Fruit fly (Drosophila melanogaster) whole organism, pupa: Measurements from ENCODE around the gene Mcm10.
A peak's percentile ranks its signal among the peaks of the same experiment; 100 is the strongest.

Source experiments
- CG10348 ChIP-seq: fragments of 200-800 bp; sonication (Bioruptor generic); IDR thresholded peaks from 2 replicates; pipeline ENCODE4 v1.3.6; 2022; ENCODE audit warnings: missing biosample characterization, missing genetic modification characterization
- CG12605 ChIP-seq: fragments of 200-800 bp; sonication (Bioruptor generic); IDR thresholded peaks from 2 replicates; pipeline ENCODE4 v1.3.6; 2022; ENCODE audit warnings: missing biosample characterization, missing genetic modification characterization
- CG13204 ChIP-seq: fragments of 200-800 bp; sonication (Bioruptor generic); optimal IDR thresholded peaks from 2 replicates; lab custom pipeline; 2018; ENCODE audit warnings: missing biosample characterization, mild to moderate bottlenecking, missing genetic modification characterization, moderate library complexity
- CG14655 ChIP-seq: fragments of 200-800 bp; sonication (Bioruptor generic); optimal IDR thresholded peaks from 3 replicates; lab custom pipeline; 2017; ENCODE audit warnings: mild to moderate bottlenecking, missing biosample characterization, missing genetic modification reagents, missing genetic modification characterization
- CG15710 ChIP-seq: fragments of 200-800 bp; sonication (Bioruptor generic); optimal IDR thresholded peaks from 2 replicates; lab custom pipeline; 2018; ENCODE audit warnings: missing biosample characterization, mild to moderate bottlenecking, missing genetic modification characterization, moderate library complexity
- CG17806 ChIP-seq: fragments of 200-800 bp; sonication (Bioruptor generic); optimal IDR thresholded peaks from 2 replicates; lab custom pipeline; 2018; ENCODE audit warnings: missing biosample characterization, mild to moderate bottlenecking, missing genetic modification characterization, moderate library complexity
- CG32121 ChIP-seq: fragments of 200-800 bp; sonication (Bioruptor generic); IDR thresholded peaks from 2 replicates; pipeline ENCODE4 v1.3.6; 2022; ENCODE audit warnings: missing biosample characterization, missing genetic modification characterization
- CG34367 ChIP-seq: fragments of 200-800 bp; sonication (Bioruptor generic); optimal IDR thresholded peaks from 2 replicates; lab custom pipeline; 2018; ENCODE audit warnings: missing biosample characterization, mild to moderate bottlenecking, missing genetic modification characterization
- CG4496 ChIP-seq: fragments of 200-800 bp; sonication (Bioruptor generic); IDR thresholded peaks from 3 replicates; pipeline ENCODE4 v1.3.6; 2022; ENCODE audit warnings: missing biosample characterization, missing genetic modification characterization
- CG8159 ChIP-seq: fragments of 200-800 bp; sonication (Bioruptor generic); optimal IDR thresholded peaks from 3 replicates; lab custom pipeline; 2018; ENCODE audit warnings: missing biosample characterization, mild to moderate bottlenecking, missing genetic modification characterization, moderate library complexity
- CG8301 ChIP-seq: fragments of 200-800 bp; sonication (Bioruptor generic); optimal IDR thresholded peaks from 2 replicates; lab custom pipeline; 2018; ENCODE audit warnings: missing biosample characterization, mild to moderate bottlenecking, missing genetic modification characterization
- CG9948 ChIP-seq: fragments of 200-800 bp; sonication (Bioruptor generic); optimal IDR thresholded peaks from 2 replicates; lab custom pipeline; 2018; ENCODE audit warnings: missing biosample characterization, mild to moderate bottlenecking, missing genetic modification characterization, moderate library complexity
- D1 ChIP-seq: fragments of 200-800 bp; sonication (Bioruptor generic); optimal IDR thresholded peaks from 2 replicates; lab custom pipeline; 2018; ENCODE audit warnings: missing biosample characterization, mild to moderate bottlenecking, missing genetic modification characterization, moderate library complexity
- EcR ChIP-seq: fragments of 200-800 bp; sonication (Bioruptor generic); optimal IDR thresholded peaks from 3 replicates; lab custom pipeline; 2019; ENCODE audit warnings: missing biosample characterization, missing genetic modification characterization, mild to moderate bottlenecking, moderate library complexity, missing genetic modification reagents
- Ets98B ChIP-seq: fragments of 200-800 bp; sonication (Bioruptor generic); IDR thresholded peaks from 2 replicates; pipeline ENCODE4 v1.3.6; 2022; ENCODE audit warnings: missing biosample characterization, missing genetic modification characterization
- Pif1A ChIP-seq: fragments of 200-800 bp; sonication (Bioruptor generic); optimal IDR thresholded peaks from 3 replicates; lab custom pipeline; 2016; ENCODE audit warnings: missing biosample characterization, missing genetic modification characterization
- Pif1B ChIP-seq: fragments of 200-800 bp; sonication (Bioruptor generic); optimal IDR thresholded peaks from 3 replicates; lab custom pipeline; 2016; ENCODE audit warnings: missing biosample characterization, missing genetic modification characterization
- Snoo ChIP-seq: fragments of 200-800 bp; sonication (Bioruptor generic); optimal IDR thresholded peaks from 3 replicates; lab custom pipeline; 2017; ENCODE audit warnings: missing biosample characterization, mild to moderate bottlenecking, missing genetic modification characterization, inconsistent platforms
- fd96Ca ChIP-seq: fragments of 200-800 bp; sonication (Bioruptor generic); IDR thresholded peaks from 3 replicates; pipeline ENCODE4 v1.3.6; 2022; ENCODE audit warnings: missing biosample characterization, missing genetic modification characterization
- gl ChIP-seq: fragments of 200-800 bp; sonication (Bioruptor generic); optimal IDR thresholded peaks from 2 replicates; lab custom pipeline; 2018; ENCODE audit warnings: missing biosample characterization, mild to moderate bottlenecking, missing genetic modification characterization
- rn ChIP-seq: fragments of 200-800 bp; sonication (Bioruptor generic); IDR thresholded peaks from 2 replicates; pipeline ENCODE4 v1.3.6; 2022; ENCODE audit warnings: missing biosample characterization, missing genetic modification characterization

The Mcm10 gene

dm6 chr2L:21218240-21218911 is 38.6 kb downstream of the Mcm10 start, which contains the start of gene CG8679:
TSS of gene CG8679 (minus strand) at chr2L:21218544.
- 0 out of 3 replicates have a peak, but pooled peaks have one; percentile 22 for TF ChIP-seq fd96Ca (GFP tag; lab: Robert Waterston, UW)
- no peak for TF ChIP-seq CG34367 (tag; lab: Kevin White, UChicago)
- no peak for TF ChIP-seq CG4496 (GFP tag; lab: Robert Waterston, UW)
- no peak for TF ChIP-seq Ets98B
- TF ChIP-seq EcR (GFP tag; lab: Kevin White, UChicago) = peak; percentile 15

- TF ChIP-seq gl (tag; lab: Kevin White, UChicago) (no peak), CG34367 (tag; lab: Kevin White, UChicago) (no peak), CG15710 (tag; lab: Kevin White, UChicago) (no peak), CG8301 (tag; lab: Kevin White, UChicago) (no peak), rn (no peak), Ets98B (no peak), CG8159 (tag; lab: Kevin White, UChicago) (no peak), CG10348 (GFP tag; lab: Robert Waterston, UW) (no peak), fd96Ca (GFP tag; lab: Robert Waterston, UW) (no peak), D1 (no peak), Pif1A (GFP tag; lab: Kevin White, UChicago) (no peak), Pif1B (GFP tag; lab: Kevin White, UChicago) (no peak), CG17806 (tag; lab: Kevin White, UChicago) (no peak)
Measured at dm6 chr2L:21218912-21219246, 39.1 kb downstream of the Mcm10 start.

- TF ChIP-seq gl (tag; lab: Kevin White, UChicago) = peak; percentile 39
- TF ChIP-seq CG10348 (GFP tag; lab: Robert Waterston, UW) = no peak
- TF ChIP-seq CG8301 (tag; lab: Kevin White, UChicago) = no peak
- 0 out of 3 replicates have a peak, but pooled peaks have one; percentile 40 for TF ChIP-seq CG4496 (GFP tag; lab: Robert Waterston, UW)
- TF ChIP-seq rn = no peak
- peak; percentile 48 for TF ChIP-seq EcR (GFP tag; lab: Kevin White, UChicago)
- no peak; the same call in 1 of the 2 replicates for TF ChIP-seq CG12605 (GFP tag; lab: Robert Waterston, UW)
- TF ChIP-seq CG32121 (GFP tag; lab: Robert Waterston, UW) = peak; percentile 30; the same call in 1 of the 2 replicates
- peak; percentile 4 for TF ChIP-seq CG17806 (tag; lab: Kevin White, UChicago)
- 0 out of 2 replicates have a peak, but pooled peaks have one; percentile 33 for TF ChIP-seq Ets98B
- 0 out of 3 replicates have a peak, but pooled peaks have one; percentile 69 for TF ChIP-seq fd96Ca (GFP tag; lab: Robert Waterston, UW)
Measured at dm6 chr2L:21219640-21220085, 39.9 kb downstream of the Mcm10 start.

dm6 chr2L:21220396-21220795 is 40.7 kb downstream of the Mcm10 start, which contains the start of gene Atg18b:
TSS of gene Atg18b (minus strand) at chr2L:21220572.
- no peak for TF ChIP-seq CG17806 (tag; lab: Kevin White, UChicago)
- no peak for TF ChIP-seq CG10348 (GFP tag; lab: Robert Waterston, UW)
- TF ChIP-seq D1 = no peak

dm6 chr2L:21221114-21221578 is 41.4 kb downstream of the Mcm10 start, which contains the start of gene CG8677:
TSS of gene CG8677 (plus strand) at chr2L:21221312.
- TF ChIP-seq Snoo (tag; lab: Kevin White, UChicago) (no peak), CG17806 (tag; lab: Kevin White, UChicago) (no peak), CG4496 (GFP tag; lab: Robert Waterston, UW) (peak; percentile 18; the same call in 1 of the 3 replicates), EcR (GFP tag; lab: Kevin White, UChicago) (no peak)

- TF ChIP-seq CG34367 (tag; lab: Kevin White, UChicago) (no peak), Pif1B (GFP tag; lab: Kevin White, UChicago) (no peak), rn (no peak), CG8159 (tag; lab: Kevin White, UChicago) (no peak), Pif1A (GFP tag; lab: Kevin White, UChicago) (no peak), CG4496 (GFP tag; lab: Robert Waterston, UW) (no peak), CG13204 (no peak), CG14655 (no peak), D1 (no peak), CG17806 (tag; lab: Kevin White, UChicago) (no peak), CG32121 (GFP tag; lab: Robert Waterston, UW) (no peak), CG8301 (tag; lab: Kevin White, UChicago) (no peak), gl (tag; lab: Kevin White, UChicago) (no peak), EcR (GFP tag; lab: Kevin White, UChicago) (no peak), CG15710 (tag; lab: Kevin White, UChicago) (no peak), CG9948 (tag; lab: Kevin White, UChicago) (no peak)
Measured at dm6 chr2L:21221778-21222177, 42.0 kb downstream of the Mcm10 start.
